Fruit fly (Drosophila melanogaster): ENCODE results near the gene ImpL2.
A peak's percentile ranks its signal among the peaks of the same experiment; 100 is the strongest.

The ImpL2 gene

DNA sequence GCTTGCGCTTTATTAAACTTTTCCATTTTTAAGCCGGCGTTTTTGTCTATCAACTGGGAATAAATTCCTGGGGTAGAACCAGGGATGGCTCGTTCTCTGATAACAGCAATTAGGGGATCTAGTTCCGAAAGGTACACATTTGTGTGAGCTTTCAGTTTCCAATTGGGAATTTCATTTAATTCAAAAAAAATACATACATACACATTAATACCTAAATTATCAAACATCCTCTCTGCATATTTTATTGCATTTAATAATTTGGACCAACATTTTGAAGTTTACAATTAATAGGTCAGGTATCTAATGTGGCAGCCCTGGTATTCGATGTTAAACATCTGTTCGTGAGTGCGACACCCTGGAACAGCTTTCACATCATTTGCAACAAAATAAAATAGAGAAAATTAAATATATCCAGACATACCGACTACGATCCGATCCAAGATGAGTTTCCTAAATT is 23.2 kb upstream of the ImpL2 start, which contains the start of the genes CG15011 and CG1309 (continued):
- TF ChIP-seq CG10147 (GFP tag; optimal IDR thresholded peaks at IDR 0.05), result peak; percentile 81
- peak; percentile 60; the same call in 1 of the 3 replicates for TF ChIP-seq C15 (GFP tag; IDR thresholded peaks at IDR 0.05)
- 0 out of 2 replicates have a peak, but pooled peaks have one; percentile 29 for TF ChIP-seq CG43689 (GFP tag; IDR thresholded peaks at IDR 0.05)
- peak; percentile 72 for TF ChIP-seq kay (GFP tag; optimal IDR thresholded peaks at IDR 0.05)
- TF ChIP-seq HHEX (GFP tag; optimal IDR thresholded peaks at IDR 0.05), result peak; percentile 52
- peak; percentile 74 for TF ChIP-seq CG18619 (GFP tag; optimal IDR thresholded peaks at IDR 0.05)
- peak; percentile 72 for TF ChIP-seq Dbx (GFP tag; IDR thresholded peaks at IDR 0.05)
- peak; percentile 90 for TF ChIP-seq ind (GFP tag; optimal IDR thresholded peaks at IDR 0.05)
- TF ChIP-seq Sry-δ (GFP tag; optimal IDR thresholded peaks at IDR 0.05), result peak; percentile 70
- peak; percentile 77 for TF ChIP-seq fd96Cb (tag; optimal IDR thresholded peaks at IDR 0.05)
- peak; percentile 69; the same call in 1 of the 2 replicates for TF ChIP-seq klu (GFP tag; IDR thresholded peaks at IDR 0.05)
- TF ChIP-seq CG4424 (GFP tag; optimal IDR thresholded peaks at IDR 0.05), result peak; percentile 86
- TF ChIP-seq crp (GFP tag; optimal IDR thresholded peaks at IDR 0.05), result peak; percentile 72 to 87
- TF ChIP-seq pfk (GFP tag; optimal IDR thresholded peaks at IDR 0.05), result no peak
- TF ChIP-seq ems (GFP tag; optimal IDR thresholded peaks at IDR 0.05), result peak; percentile 81
- TF ChIP-seq gro (GFP tag; optimal IDR thresholded peaks at IDR 0.05), result peak; percentile 88
- peak; percentile 83 for TF ChIP-seq tin (GFP tag; optimal IDR thresholded peaks at IDR 0.05)
- TF ChIP-seq Nf-YC (tag; optimal IDR thresholded peaks at IDR 0.05), result peak; percentile 79
- TF ChIP-seq CG7357 (GFP tag; IDR thresholded peaks at IDR 0.05), result peak; percentile 55; the same call in 2 of the 3 replicates
- TF ChIP-seq CG5953 (GFP tag; IDR thresholded peaks at IDR 0.05), result no peak
- no peak for TF ChIP-seq nau (GFP tag; optimal IDR thresholded peaks at IDR 0.05)
- TF ChIP-seq Atf-2 (GFP tag; optimal IDR thresholded peaks at IDR 0.05), result peak; percentile 84
- TF ChIP-seq Hr51 (GFP tag; optimal IDR thresholded peaks at IDR 0.05), result peak; percentile 80 to 81
- peak; percentile 14 for TF ChIP-seq gcm2 (GFP tag; optimal IDR thresholded peaks at IDR 0.05)
- peak; percentile 91 for TF ChIP-seq pho (GFP tag; optimal IDR thresholded peaks at IDR 0.05)
- TF ChIP-seq onecut (GFP tag; IDR thresholded peaks at IDR 0.05), result peak; percentile 59; the same call in 1 of the 2 replicates
- peak; percentile 63 for TF ChIP-seq BEAF-32 (GFP tag; optimal IDR thresholded peaks at IDR 0.05)
- TF ChIP-seq TFAM (GFP tag; optimal IDR thresholded peaks at IDR 0.05), result peak; percentile 17
- peak; percentile 11; the same call in 1 of the 2 replicates for TF ChIP-seq amos (GFP tag; IDR thresholded peaks at IDR 0.05; ENCODE audit: partially characterized antibody)
- peak; percentile 70; the same call in 2 of the 3 replicates for TF ChIP-seq otp (GFP tag; IDR thresholded peaks at IDR 0.05)
- peak; percentile 41 for TF ChIP-seq ATbp (GFP tag; optimal IDR thresholded peaks at IDR 0.05)
- peak; percentile 67 for TF ChIP-seq Oli (tag; optimal IDR thresholded peaks at IDR 0.05)
- TF ChIP-seq CTCF (GFP tag; optimal IDR thresholded peaks at IDR 0.05), result no peak
- peak; percentile 76 for TF ChIP-seq CG9876 (GFP tag; optimal IDR thresholded peaks at IDR 0.05)
- TF ChIP-seq CG12155 (GFP tag; optimal IDR thresholded peaks at IDR 0.05), result peak; percentile 87
- no peak for TF ChIP-seq dati (GFP tag; IDR thresholded peaks at IDR 0.05)
- peak; percentile 82; the same call in 1 of the 2 replicates for TF ChIP-seq Rfx (GFP tag; IDR thresholded peaks at IDR 0.05)
- TF ChIP-seq CG14441 (GFP tag; IDR thresholded peaks at IDR 0.05), result peak; percentile 83
- peak; percentile 77 for TF ChIP-seq Meics (GFP tag; optimal IDR thresholded peaks at IDR 0.05)
- TF ChIP-seq CG13123 (GFP tag; optimal IDR thresholded peaks at IDR 0.05), result peak; percentile 82
- peak; percentile 79 for TF ChIP-seq stwl (tag; optimal IDR thresholded peaks at IDR 0.05)
- peak; percentile 71 for TF ChIP-seq disco-r (GFP tag; optimal IDR thresholded peaks at IDR 0.05)
- TF ChIP-seq CG6254 (GFP tag; optimal IDR thresholded peaks at IDR 0.05), result peak; percentile 40
- TF ChIP-seq odd (GFP tag; optimal IDR thresholded peaks at IDR 0.05), result peak; percentile 53
- TF ChIP-seq hth (optimal IDR thresholded peaks at IDR 0.05), result no peak
- TF ChIP-seq sug (tag; optimal IDR thresholded peaks at IDR 0.05), result peak; percentile 92
- no peak for TF ChIP-seq CG4282 (GFP tag; optimal IDR thresholded peaks at IDR 0.05)
- TF ChIP-seq CG11695 (GFP tag; IDR thresholded peaks at IDR 0.05), result peak; percentile 73
- TF ChIP-seq CG8765 (GFP tag; IDR thresholded peaks at IDR 0.05), result peak; percentile 43; the same call in 1 of the 2 replicates
- TF ChIP-seq ftz-f1 (GFP tag; optimal IDR thresholded peaks at IDR 0.05), result no peak
- TF ChIP-seq trem (tag; optimal IDR thresholded peaks at IDR 0.05), result peak; percentile 93

Measured in whole organism, embryonic.